Worm (Caenorhabditis elegans): Measurements from ENCODE around the gene chil-9.

chil-9 gene

DNA sequence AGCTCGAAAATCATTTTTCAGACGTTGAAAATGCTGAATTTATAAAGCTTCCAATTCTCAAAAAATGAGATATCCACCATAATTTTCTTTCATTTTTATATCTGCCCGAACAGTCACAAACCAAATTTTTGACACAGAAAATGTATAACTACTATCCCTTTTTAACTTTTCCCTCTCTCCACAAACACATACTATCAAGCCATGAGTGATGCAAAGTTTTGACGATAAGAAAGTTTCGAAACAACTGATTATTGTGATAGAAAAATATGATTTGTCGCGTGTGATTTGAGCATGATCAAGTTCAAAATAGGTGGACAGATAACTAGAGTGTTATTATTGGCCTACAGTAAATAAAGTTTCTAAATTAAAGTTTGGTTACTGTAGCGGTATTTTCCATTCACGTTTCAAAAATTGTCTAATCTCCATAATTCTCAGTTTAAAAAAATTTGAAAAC is 37.6 kb downstream of the chil-9 start, which contains the start of gene cyp-13A8:
Gene cyp-13A8, minus strand, starts transcription at position 51 of the 454 bp plus-strand sequence.
- peak; percentile 90 for TF ChIP-seq sma-9 (GFP tag; optimal IDR thresholded peaks at IDR 0.05)
- TF ChIP-seq sma-9 (tag; optimal IDR thresholded peaks at IDR 0.05): no peak
- no peak for TF ChIP-seq nhr-11 (tag; optimal IDR thresholded peaks at IDR 0.05)
- peak; percentile 39 for TF ChIP-seq nhr-129 (tag; optimal IDR thresholded peaks at IDR 0.05)
- no peak for TF ChIP-seq Y55F3AM.14 (GFP tag; optimal IDR thresholded peaks at IDR 0.05)
- peak; percentile 39 for TF ChIP-seq crh-2 (tag; optimal IDR thresholded peaks at IDR 0.05)
- TF ChIP-seq fos-1 (tag; optimal IDR thresholded peaks at IDR 0.05): peak; percentile 94
- no peak for TF ChIP-seq C34F6.9 (tag; optimal IDR thresholded peaks at IDR 0.05)
- TF ChIP-seq nhr-25 (tag; optimal IDR thresholded peaks at IDR 0.05): no peak
- TF ChIP-seq nhr-23 (tag; optimal IDR thresholded peaks at IDR 0.05): no peak
- no peak for TF ChIP-seq lin-39 (tag; optimal IDR thresholded peaks at IDR 0.05)

DNA sequence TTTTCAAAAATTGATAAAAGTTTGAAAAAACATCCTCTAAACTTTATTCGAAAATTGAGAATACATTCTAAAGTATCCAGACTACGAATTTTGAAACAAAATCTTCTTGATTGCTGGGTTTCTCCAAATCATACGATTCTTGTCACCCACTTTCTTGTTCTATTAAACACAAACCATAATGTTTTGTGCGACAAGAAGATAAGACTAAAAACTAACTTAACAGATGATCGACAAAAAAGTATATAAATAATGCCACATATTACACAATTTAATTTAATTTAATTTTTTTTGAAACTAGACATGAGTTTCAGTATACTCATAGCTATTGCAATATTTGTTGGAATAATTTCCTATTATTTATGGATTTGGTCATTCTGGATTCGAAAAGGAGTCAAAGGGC is 41.8 kb downstream of the chil-9 start, which contains the start of gene cyp-13A7:
Gene cyp-13A7, plus strand, starts transcription at position 301 of the 400 bp plus-strand sequence.
- TF ChIP-seq ztf-4 (tag; optimal IDR thresholded peaks at IDR 0.05) (no peak), alr-1 (tag; optimal IDR thresholded peaks at IDR 0.05) (no peak), C34F6.9 (tag; optimal IDR thresholded peaks at IDR 0.05) (no peak), mab-5 (tag; optimal IDR thresholded peaks at IDR 0.05) (no peak), gmeb-1 (tag; optimal IDR thresholded peaks at IDR 0.05) (no peak), elt-3 (tag; optimal IDR thresholded peaks at IDR 0.05) (no peak), fos-1 (tag; optimal IDR thresholded peaks at IDR 0.05) (no peak), F13H6.1 (tag; optimal IDR thresholded peaks at IDR 0.05) (no peak), Y55F3AM.14 (GFP tag; optimal IDR thresholded peaks at IDR 0.05) (no peak), nhr-25 (tag; optimal IDR thresholded peaks at IDR 0.05) (no peak), mbf-1 (tag; optimal IDR thresholded peaks at IDR 0.05) (no peak), elt-1 (tag; optimal IDR thresholded peaks at IDR 0.05) (no peak), lin-39 (tag; optimal IDR thresholded peaks at IDR 0.05) (no peak)

DNA sequence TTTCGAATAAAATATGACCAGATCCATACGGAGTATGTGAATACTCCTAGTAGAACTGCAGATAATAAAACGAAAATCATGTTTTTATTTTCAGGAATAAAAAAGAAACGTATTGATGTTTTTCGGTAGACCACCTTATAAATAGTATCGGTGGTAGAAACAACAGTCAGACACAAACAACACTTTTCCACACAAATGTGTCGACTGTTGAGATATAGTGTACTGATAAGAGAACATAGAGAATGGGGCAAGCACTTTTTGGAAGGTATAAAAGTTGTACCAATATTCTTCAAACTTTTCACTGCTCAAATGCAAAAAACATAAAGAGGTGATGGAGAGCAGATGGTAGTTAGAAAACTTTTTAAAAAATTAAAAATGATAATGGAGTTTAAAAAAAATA is 42.5 kb downstream of the chil-9 start, which contains the start of gene cyp-13A6:
Gene cyp-13A6, minus strand, starts transcription at position 180 of the 400 bp plus-strand sequence.
- TF ChIP-seq unc-39 (tag; optimal IDR thresholded peaks at IDR 0.05): no peak
- TF ChIP-seq fos-1 (tag; optimal IDR thresholded peaks at IDR 0.05): peak; percentile 62

DNA sequence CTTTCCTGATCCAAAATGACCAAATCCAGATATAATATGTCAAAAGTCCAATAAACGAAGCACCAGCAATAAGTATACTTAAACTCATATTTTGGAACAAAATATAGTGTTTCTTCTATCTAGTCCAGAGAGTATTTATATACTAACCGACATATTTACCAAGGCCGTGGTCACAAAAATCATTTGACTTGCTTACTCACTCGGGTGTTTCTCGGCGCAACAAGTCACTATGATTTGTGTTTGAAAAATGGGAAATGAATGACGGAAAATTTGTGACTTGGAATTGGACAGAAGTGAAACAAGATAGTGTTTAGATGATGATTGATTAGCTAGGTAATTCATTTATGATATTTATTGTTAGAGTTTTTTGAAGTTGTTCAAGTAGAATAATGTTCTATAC is 44.9 kb downstream of the chil-9 start, which contains the start of gene cyp-13A5:
Gene cyp-13A5, minus strand, starts transcription at position 112 of the 400 bp plus-strand sequence.
- TF ChIP-seq fos-1 (tag; optimal IDR thresholded peaks at IDR 0.05) (peak; percentile 92), unc-62 (GFP tag; optimal IDR thresholded peaks at IDR 0.05) (no peak), sma-9 (GFP tag; optimal IDR thresholded peaks at IDR 0.05) (peak; percentile 68), sma-9 (tag; optimal IDR thresholded peaks at IDR 0.05) (no peak), sma-3 (GFP tag; optimal IDR thresholded peaks at IDR 0.05) (peak; percentile 68), nhr-129 (tag; optimal IDR thresholded peaks at IDR 0.05) (peak; percentile 53)

DNA sequence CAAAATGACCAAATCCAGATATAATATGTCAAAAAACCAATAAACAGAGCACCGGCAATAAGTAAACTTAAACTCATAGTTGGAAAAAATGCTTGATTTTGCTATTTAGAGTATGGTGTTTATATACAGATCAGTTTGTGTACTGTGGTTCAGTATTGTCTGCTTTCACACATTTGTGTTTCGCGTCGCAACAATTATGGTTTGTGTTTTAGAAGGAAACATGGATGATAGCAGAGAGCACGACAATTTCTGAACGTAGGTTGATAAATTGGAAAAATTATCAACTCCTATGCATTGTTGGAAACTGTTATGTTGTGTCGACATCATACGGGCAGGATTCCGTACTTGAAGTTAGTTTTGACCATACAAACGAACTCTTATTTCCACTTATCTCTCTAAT is 47.5 kb downstream of the chil-9 start, which contains the start of gene cyp-13A4:
Gene cyp-13A4, minus strand, starts transcription at position 77 of the 400 bp plus-strand sequence.
- TF ChIP-seq nhr-11 (tag; optimal IDR thresholded peaks at IDR 0.05) (no peak), fos-1 (tag; optimal IDR thresholded peaks at IDR 0.05) (peak; percentile 10), sma-9 (GFP tag; optimal IDR thresholded peaks at IDR 0.05) (peak; percentile 15), sma-9 (tag; optimal IDR thresholded peaks at IDR 0.05) (no peak)

Measured in whole organism, L2 larva.